Fruit fly (Drosophila melanogaster): Measurements from ENCODE around the gene CG13847.
A peak's percentile ranks its signal among the peaks of the same experiment; 100 is the strongest.

CG13847 gene

DNA sequence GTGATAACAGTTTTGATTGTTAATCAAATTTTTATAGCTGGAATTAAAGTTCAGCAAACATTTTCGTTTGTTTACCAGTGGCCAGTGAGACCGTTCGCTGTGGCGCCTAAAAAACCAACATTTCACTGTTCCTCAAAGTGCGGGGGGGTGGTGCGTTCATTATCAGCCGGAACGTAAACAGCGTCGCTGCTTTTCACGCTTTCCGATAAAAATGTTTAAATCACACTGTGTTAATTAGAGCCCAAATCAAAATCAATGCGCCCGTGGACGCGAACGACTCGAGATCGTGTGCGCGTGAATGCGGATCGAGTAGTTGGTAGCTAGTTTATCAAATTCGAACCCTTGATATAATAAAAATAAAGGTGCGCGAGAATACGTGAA, 11.9 kb upstream of the CG13847 start, which contains the start of gene CG34376 (continued):
- no peak for TF ChIP-seq prd (optimal IDR thresholded peaks at IDR 0.05)
- 0 out of 3 replicates have a peak, but pooled peaks have one; percentile 4 for TF ChIP-seq prd (GFP tag; IDR thresholded peaks at IDR 0.05)
- TF ChIP-seq Hand (GFP tag; optimal IDR thresholded peaks at IDR 0.05): no peak
- no peak for TF ChIP-seq CG12769 (tag; optimal IDR thresholded peaks at IDR 0.05)
- TF ChIP-seq Hey (tag; optimal IDR thresholded peaks at IDR 0.05): no peak
- no peak for TF ChIP-seq Camta (GFP tag; optimal IDR thresholded peaks at IDR 0.05)
- no peak for TF ChIP-seq CG15011 (GFP tag; optimal IDR thresholded peaks at IDR 0.05)
- TF ChIP-seq CG32772 (GFP tag; IDR thresholded peaks at IDR 0.05): peak; percentile 24; the same call in 1 of the 2 replicates
- TF ChIP-seq GATAe (GFP tag; conservative IDR thresholded peaks at IDR 0.05): peak; percentile 93
- TF ChIP-seq Chrac-16 (GFP tag; optimal IDR thresholded peaks at IDR 0.05): no peak
- TF ChIP-seq CG43689 (GFP tag; IDR thresholded peaks at IDR 0.05): no peak
- TF ChIP-seq Fer3 (tag; optimal IDR thresholded peaks at IDR 0.05): no peak
- no peak for TF ChIP-seq CG11723 (GFP tag; optimal IDR thresholded peaks at IDR 0.05)
- no peak for TF ChIP-seq disco-r (GFP tag; optimal IDR thresholded peaks at IDR 0.05)
- TF ChIP-seq mirr (GFP tag; optimal IDR thresholded peaks at IDR 0.05): peak; percentile 85
- TF ChIP-seq zfh2 (GFP tag; optimal IDR thresholded peaks at IDR 0.05): peak; percentile 28
- TF ChIP-seq CG11560 (tag; IDR thresholded peaks at IDR 0.05): peak; percentile 17; the same call in 1 of the 3 replicates
- peak; percentile 32 for TF ChIP-seq MTF-1 (GFP tag; optimal IDR thresholded peaks at IDR 0.05; ENCODE audit: borderline replicate concordance)
- TF ChIP-seq CG7357 (GFP tag; IDR thresholded peaks at IDR 0.05): peak; percentile 58; the same call in 1 of the 3 replicates
- TF ChIP-seq CG32532 (GFP tag; IDR thresholded peaks at IDR 0.05): peak; percentile 48
- TF ChIP-seq Eip74EF (GFP tag; optimal IDR thresholded peaks at IDR 0.05): no peak
- no peak for TF ChIP-seq pho (GFP tag; optimal IDR thresholded peaks at IDR 0.05)
- TF ChIP-seq HHEX (GFP tag; optimal IDR thresholded peaks at IDR 0.05): no peak
- TF ChIP-seq CG16815 (GFP tag; optimal IDR thresholded peaks at IDR 0.05): no peak
- TF ChIP-seq sob (GFP tag; IDR thresholded peaks at IDR 0.05): peak; percentile 31
- peak; percentile 9 for TF ChIP-seq CG12942 (GFP tag; optimal IDR thresholded peaks at IDR 0.05)
- peak; percentile 35 for TF ChIP-seq Sox102F (GFP tag; optimal IDR thresholded peaks at IDR 0.05)
- TF ChIP-seq esg (GFP tag; conservative IDR thresholded peaks at IDR 0.05): 0 out of 2 replicates have a peak, but pooled peaks have one; percentile 7
- no peak for TF ChIP-seq eyg (GFP tag; optimal IDR thresholded peaks at IDR 0.05)
- peak; percentile 39 for TF ChIP-seq HmgZ (tag; optimal IDR thresholded peaks at IDR 0.05)
- 0 out of 2 replicates have a peak, but pooled peaks have one; percentile 35 for TF ChIP-seq CG42726 (GFP tag; IDR thresholded peaks at IDR 0.05; ENCODE audit: partially characterized antibody)
- no peak for TF ChIP-seq CG10959 (GFP tag; IDR thresholded peaks at IDR 0.05)
- TF ChIP-seq pzg (GFP tag; optimal IDR thresholded peaks at IDR 0.05): peak; percentile 68
- peak; percentile 34; the same call in 1 of the 2 replicates for TF ChIP-seq CG10366 (GFP tag; IDR thresholded peaks at IDR 0.05)
- no peak for TF ChIP-seq Lpt (GFP tag; optimal IDR thresholded peaks at IDR 0.05)
- TF ChIP-seq CG2129 (GFP tag; IDR thresholded peaks at IDR 0.05; ENCODE audit: partially characterized antibody): no peak
- TF ChIP-seq CG8290 (GFP tag; optimal IDR thresholded peaks at IDR 0.05): no peak
- TF ChIP-seq CG8290 (tag; optimal IDR thresholded peaks at IDR 0.05): peak in 1 of 2 experiments; percentile 69
- TF ChIP-seq HmgD (GFP tag; optimal IDR thresholded peaks at IDR 0.05): no peak
- no peak for TF ChIP-seq CG6175 (GFP tag; IDR thresholded peaks at IDR 0.05)
- no peak for TF ChIP-seq wek (GFP tag; optimal IDR thresholded peaks at IDR 0.05)
- no peak for TF ChIP-seq CG1832 (GFP tag; optimal IDR thresholded peaks at IDR 0.05)
- peak; percentile 48 for TF ChIP-seq ewg (GFP tag; optimal IDR thresholded peaks at IDR 0.05)
- TF ChIP-seq chinmo (GFP tag; IDR thresholded peaks at IDR 0.05; ENCODE audit: partially characterized antibody): 0 out of 4 replicates have a peak, but pooled peaks have one; percentile 44
- 0 out of 3 replicates have a peak, but pooled peaks have one; percentile 19 for TF ChIP-seq gce (GFP tag; IDR thresholded peaks at IDR 0.05)
- TF ChIP-seq Adf1 (GFP tag; IDR thresholded peaks at IDR 0.05): peak; percentile 88
- peak; percentile 3 for TF ChIP-seq CG12071 (GFP tag; optimal IDR thresholded peaks at IDR 0.05)
- TF ChIP-seq CG6854 (GFP tag; optimal IDR thresholded peaks at IDR 0.05): no peak
- no peak for TF ChIP-seq CG31388 (GFP tag; optimal IDR thresholded peaks at IDR 0.05)
- no peak for TF ChIP-seq tup (GFP tag; optimal IDR thresholded peaks at IDR 0.05)
- TF ChIP-seq CG16779 (GFP tag; IDR thresholded peaks at IDR 0.05): no peak

All from whole organism, embryonic.